Worm (Caenorhabditis elegans) whole organism, L2 larva: ENCODE measurements around the gene F13D11.4.
A peak's percentile ranks its signal among the peaks of the same experiment; 100 is the strongest.

Experiments
- R02D3.7 ChIP-seq: fragments of 150-350 bp; optimal IDR thresholded peaks from 2 replicates; lab custom pipeline; 2014; ENCODE audit warnings: missing biosample characterization, missing genetic modification characterization
- blmp-1 ChIP-seq: sonication (generic microtip); optimal IDR thresholded peaks from 2 replicates; lab custom pipeline; 2017; ENCODE audit warnings: missing genetic modification characterization, mild to moderate bottlenecking, missing compliant biosample characterization, antibody characterized with exemption, moderate library complexity; ENCODE audit not compliant: insufficient read depth
- egl-27 ChIP-seq: sonication (generic microtip); optimal IDR thresholded peaks from 3 replicates; lab custom pipeline; 2017; ENCODE audit warnings: missing biosample characterization, missing genetic modification reagents, missing genetic modification characterization
- lin-11 ChIP-seq: fragments of 150-350 bp; sonication (generic microtip); optimal IDR thresholded peaks from 2 replicates; lab custom pipeline; 2014; ENCODE audit warnings: missing biosample characterization, missing genetic modification characterization, inconsistent platforms, mixed read lengths
- nhr-11 ChIP-seq: fragments of 150-350 bp; optimal IDR thresholded peaks from 2 replicates; lab custom pipeline; 2014; ENCODE audit warnings: missing biosample characterization, missing genetic modification characterization
- ztf-11 ChIP-seq: sonication (generic microtip); optimal IDR thresholded peaks from 2 replicates; lab custom pipeline; 2017; ENCODE audit warnings: missing biosample characterization, missing genetic modification characterization

ce11 chrX:5782153-5782552, 52.5 kb downstream of the F13D11.4 start, which contains the start of gene gakh-1:
- peak; percentile 23 for TF ChIP-seq egl-27 (tag; lab: Kevin White, UChicago)
- no peak for TF ChIP-seq nhr-11
- TF ChIP-seq ztf-11: no peak
- no peak for TF ChIP-seq R02D3.7
- no peak for TF ChIP-seq blmp-1 (tag; lab: Kevin White, UChicago)
- peak; percentile 3 for TF ChIP-seq lin-11
